Worm (Caenorhabditis elegans): ENCODE results near the gene cebp-1.

The cebp-1 gene

ce11 chrX:1499499-1499898 is 45.8 kb upstream of the cebp-1 start:
- TF ChIP-seq nhr-80 (tag; optimal IDR thresholded peaks at IDR 0.05) (no peak), unc-130 (GFP tag; optimal IDR thresholded peaks at IDR 0.05) (no peak), mel-28 (tag; optimal IDR thresholded peaks at IDR 0.05; ENCODE audit: borderline replicate concordance) (no peak), B0019.2 (GFP tag; conservative IDR thresholded peaks at IDR 0.05) (no peak), lin-54 (GFP tag; optimal IDR thresholded peaks at IDR 0.05) (no peak), efl-1 (GFP tag; optimal IDR thresholded peaks at IDR 0.05) (no peak), nfya-1 (tag; optimal IDR thresholded peaks at IDR 0.05; ENCODE audit: borderline replicate concordance, insufficient read depth) (no peak), sea-2 (GFP tag; IDR thresholded peaks at IDR 0.05) (no peak), K11D2.4 (GFP tag; IDR thresholded peaks at IDR 0.05) (no peak), ztf-18 (tag; optimal IDR thresholded peaks at IDR 0.05) (no peak), mcd-1 (GFP tag; IDR thresholded peaks at IDR 0.05) (no peak), ztf-22 (GFP tag; optimal IDR thresholded peaks at IDR 0.05) (no peak), ceh-100 (GFP tag; IDR thresholded peaks at IDR 0.05) (no peak), zim-3 (tag; optimal IDR thresholded peaks at IDR 0.05) (no peak), cebp-2 (GFP tag; IDR thresholded peaks at IDR 0.05) (no peak), ztf-25 (GFP tag; IDR thresholded peaks at IDR 0.05) (no peak), C06A6.2 (GFP tag; conservative IDR thresholded peaks at IDR 0.05) (no peak), pha-4 (tag; optimal IDR thresholded peaks at IDR 0.05) (no peak)

- no peak for TF ChIP-seq F22D6.2 (tag; optimal IDR thresholded peaks at IDR 0.05)
- no peak for TF ChIP-seq die-1 (tag; optimal IDR thresholded peaks at IDR 0.05)
- no peak for TF ChIP-seq ztf-26 (tag; optimal IDR thresholded peaks at IDR 0.05)
- no peak for TF ChIP-seq nfya-1 (tag; optimal IDR thresholded peaks at IDR 0.05; ENCODE audit: borderline replicate concordance, insufficient read depth)
- no peak for TF ChIP-seq mel-28 (tag; optimal IDR thresholded peaks at IDR 0.05; ENCODE audit: borderline replicate concordance)
- no peak for TF ChIP-seq egl-44 (GFP tag; IDR thresholded peaks at IDR 0.05)
- no peak for TF ChIP-seq gei-17 (GFP tag; optimal IDR thresholded peaks at IDR 0.05)
- TF ChIP-seq ceh-27 (GFP tag; optimal IDR thresholded peaks at IDR 0.05): no peak
- TF ChIP-seq Y53F4B.3 (GFP tag; IDR thresholded peaks at IDR 0.05): no peak
- TF ChIP-seq nfyb-1 (GFP tag; IDR thresholded peaks at IDR 0.05): no peak
- TF ChIP-seq hmg-20 (GFP tag; IDR thresholded peaks at IDR 0.05): no peak
- no peak for TF ChIP-seq snpc-3.4 (tag; optimal IDR thresholded peaks at IDR 0.05)
Observed at ce11 chrX:1497581-1497980, 43.9 kb upstream of the cebp-1 start, which contains the start of gene F09E10.6. TSS of gene F09E10.6 (minus strand) at chrX:1497681.

ce11 chrX:1495980-1496379 is 42.3 kb upstream of the cebp-1 start:
- TF ChIP-seq dpff-1 (tag; optimal IDR thresholded peaks at IDR 0.05): no peak
- no peak for TF ChIP-seq Y53F4B.3 (GFP tag; IDR thresholded peaks at IDR 0.05)
- no peak for TF ChIP-seq attf-6 (GFP tag; IDR thresholded peaks at IDR 0.05)
- no peak for TF ChIP-seq hsf-1 (GFP tag; IDR thresholded peaks at IDR 0.05)
- TF ChIP-seq ceh-79 (tag; optimal IDR thresholded peaks at IDR 0.05): no peak

- TF ChIP-seq F49E8.2 (tag; optimal IDR thresholded peaks at IDR 0.05; ENCODE audit: insufficient read depth) (no peak), chd-7 (tag; optimal IDR thresholded peaks at IDR 0.05) (no peak)
Observed at ce11 chrX:1494256-1494655, 40.6 kb upstream of the cebp-1 start, which contains the start of gene F09E10.5. TSS of gene F09E10.5 (minus strand) at chrX:1494356.

ce11 chrX:1492174-1492573 is 38.5 kb upstream of the cebp-1 start:
- TF ChIP-seq dox-1 (GFP tag; IDR thresholded peaks at IDR 0.05): peak; percentile 36; the same call in 1 of the 2 replicates
- no peak for TF ChIP-seq Y53G8AR.9 (GFP tag; conservative IDR thresholded peaks at IDR 0.05)
- peak in 1 of 3 experiments; percentile 21 for TF ChIP-seq lin-35 (GFP tag; optimal IDR thresholded peaks at IDR 0.05)
- TF ChIP-seq cebp-1 (GFP tag; IDR thresholded peaks at IDR 0.05): no peak
- TF ChIP-seq cebp-1 (tag; optimal IDR thresholded peaks at IDR 0.05): peak; percentile 31
- TF ChIP-seq gei-17 (GFP tag; optimal IDR thresholded peaks at IDR 0.05): peak; percentile 86
- TF ChIP-seq F37B4.10 (GFP tag; IDR thresholded peaks at IDR 0.05): no peak
- peak; percentile 56 for TF ChIP-seq lin-40 (tag; optimal IDR thresholded peaks at IDR 0.05)
- TF ChIP-seq egl-44 (GFP tag; IDR thresholded peaks at IDR 0.05): no peak
- peak; percentile 48 for TF ChIP-seq ztf-26 (tag; optimal IDR thresholded peaks at IDR 0.05)
- 0 out of 2 replicates have a peak, but pooled peaks have one; percentile 32 for TF ChIP-seq Y56A3A.18 (GFP tag; IDR thresholded peaks at IDR 0.05)
